Fruit fly (Drosophila melanogaster): ENCODE data around the gene Bgb.

Gene Bgb

DNA sequence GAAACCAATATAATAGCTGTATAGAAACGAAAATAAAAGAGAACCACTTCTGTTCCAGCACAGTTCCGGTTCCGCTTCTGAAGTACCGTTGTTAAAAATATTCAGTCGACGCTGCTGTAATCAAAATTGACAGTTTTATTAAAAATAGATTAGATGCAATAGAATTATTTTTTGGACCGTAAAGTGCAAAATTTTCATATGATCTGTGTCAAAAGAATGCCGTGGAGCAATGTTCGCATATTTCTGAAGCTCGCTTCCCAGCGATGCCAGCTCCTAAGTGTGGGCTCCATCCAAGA lies 36.7 kb upstream of the Bgb start, which contains the start of the genes CG18170 and CG33791:
Gene CG18170 (plus strand): TSS at position 122 of the 296 bp plus-strand sequence.
Gene CG33791 (plus strand): TSS at position 122 of the 296 bp plus-strand sequence.
- TF ChIP-seq tj (GFP tag; optimal IDR thresholded peaks at IDR 0.05) (no peak), Hr96 (GFP tag; optimal IDR thresholded peaks at IDR 0.05) (no peak), pad (GFP tag; optimal IDR thresholded peaks at IDR 0.05) (no peak)

DNA sequence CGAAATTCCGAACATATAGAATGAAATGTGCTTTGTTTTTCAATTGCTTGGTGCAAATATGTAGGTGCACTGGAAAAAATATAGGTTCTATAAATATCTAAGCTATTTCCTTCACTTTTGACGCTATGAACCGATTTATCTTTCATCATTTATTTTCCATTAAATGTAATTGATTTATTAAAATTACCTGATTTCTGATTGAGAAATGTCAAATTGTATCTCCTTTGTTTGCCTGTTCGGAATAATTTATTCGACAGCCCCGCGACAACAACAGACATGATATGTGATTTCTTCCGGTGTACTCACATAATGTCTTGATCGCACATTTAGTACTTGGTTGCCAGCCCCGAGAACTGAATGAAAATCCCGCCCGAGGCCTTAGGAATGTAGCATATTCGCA lies 29.9 kb upstream of the Bgb start:
- TF ChIP-seq CG7101 (tag; optimal IDR thresholded peaks at IDR 0.05), result no peak
- no peak for TF ChIP-seq CG33017 (tag; optimal IDR thresholded peaks at IDR 0.05)
- TF ChIP-seq kay (GFP tag; ENCODE audit: borderline replicate concordance), result no peak
- TF ChIP-seq CG14711 (tag; optimal IDR thresholded peaks at IDR 0.05), result no peak
- TF ChIP-seq CG1620 (GFP tag; optimal IDR thresholded peaks at IDR 0.05), result no peak
- TF ChIP-seq pad (GFP tag; optimal IDR thresholded peaks at IDR 0.05), result no peak
- no peak for TF ChIP-seq ovo (GFP tag; optimal IDR thresholded peaks at IDR 0.05)

DNA sequence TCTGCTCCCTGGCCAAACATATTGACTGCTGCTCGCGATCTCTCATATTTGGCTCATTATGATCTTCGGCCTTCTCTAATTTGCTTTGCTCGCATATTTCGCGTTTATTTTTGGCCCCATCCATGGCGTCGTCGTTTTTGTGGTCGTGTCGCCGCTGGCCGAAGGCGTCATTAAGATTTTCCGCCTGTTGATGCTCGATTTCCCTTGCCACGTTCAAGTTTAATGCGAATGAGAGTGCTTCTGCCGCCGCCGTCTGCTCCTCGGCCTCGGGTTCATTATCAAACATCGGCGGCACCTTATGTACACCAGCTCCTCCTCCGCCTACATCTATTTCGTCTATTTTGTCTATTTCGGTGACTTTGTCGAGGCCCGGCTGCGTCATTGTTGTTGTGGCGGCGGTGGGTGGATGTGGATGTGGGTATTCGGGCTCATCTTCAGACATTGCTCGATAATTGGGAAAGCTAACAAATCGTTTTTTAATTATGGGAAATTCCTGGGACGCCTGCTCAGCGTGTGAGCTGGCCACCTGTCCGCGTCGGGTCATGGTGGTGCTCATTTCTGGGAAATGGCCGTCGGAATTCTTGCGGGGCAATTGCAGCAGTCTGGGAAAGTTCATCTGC lies 24.9 kb upstream of the Bgb start:
- TF ChIP-seq toe (GFP tag; optimal IDR thresholded peaks at IDR 0.05) (no peak), CG1620 (GFP tag; optimal IDR thresholded peaks at IDR 0.05) (no peak), Crg-1 (GFP tag; optimal IDR thresholded peaks at IDR 0.05) (no peak), bab1 (GFP tag; optimal IDR thresholded peaks at IDR 0.05) (no peak), CG33017 (tag; optimal IDR thresholded peaks at IDR 0.05) (no peak), Mnt (GFP tag; optimal IDR thresholded peaks at IDR 0.05) (no peak), Hr96 (GFP tag; optimal IDR thresholded peaks at IDR 0.05) (no peak), kay (GFP tag; ENCODE audit: borderline replicate concordance) (no peak), CG11617 (GFP tag; optimal IDR thresholded peaks at IDR 0.05) (no peak), cic (GFP tag; optimal IDR thresholded peaks at IDR 0.05) (no peak), pad (GFP tag; optimal IDR thresholded peaks at IDR 0.05) (no peak)

DNA sequence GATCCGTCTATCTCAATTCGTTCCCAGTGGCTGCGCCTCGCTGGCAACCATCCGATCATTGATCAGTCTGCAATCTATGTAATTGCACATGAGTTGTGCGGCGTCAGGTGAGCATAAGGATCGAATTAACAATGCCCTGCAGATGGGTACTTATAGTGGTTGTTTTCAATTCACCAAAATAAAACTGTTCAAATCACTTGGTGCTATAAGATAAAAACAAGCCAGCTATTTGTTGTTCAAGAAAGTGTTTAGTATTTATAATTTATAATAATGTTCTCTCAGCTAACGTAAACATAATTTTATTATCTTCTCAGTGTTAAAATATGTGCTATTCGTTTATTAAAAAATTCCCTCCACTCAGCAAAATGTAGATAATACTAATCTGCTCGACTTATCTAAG lies 23.8 kb upstream of the Bgb start, which contains the start of gene CG12105:
Gene CG12105 (minus strand): TSS at position 101 of the 400 bp plus-strand sequence.
- no peak for TF ChIP-seq CG1620 (GFP tag; optimal IDR thresholded peaks at IDR 0.05)
- no peak for TF ChIP-seq cic (GFP tag; optimal IDR thresholded peaks at IDR 0.05)
- TF ChIP-seq toe (GFP tag; optimal IDR thresholded peaks at IDR 0.05), result no peak
- TF ChIP-seq CG14711 (tag; optimal IDR thresholded peaks at IDR 0.05), result no peak
- no peak for TF ChIP-seq kay (GFP tag; ENCODE audit: borderline replicate concordance)

DNA sequence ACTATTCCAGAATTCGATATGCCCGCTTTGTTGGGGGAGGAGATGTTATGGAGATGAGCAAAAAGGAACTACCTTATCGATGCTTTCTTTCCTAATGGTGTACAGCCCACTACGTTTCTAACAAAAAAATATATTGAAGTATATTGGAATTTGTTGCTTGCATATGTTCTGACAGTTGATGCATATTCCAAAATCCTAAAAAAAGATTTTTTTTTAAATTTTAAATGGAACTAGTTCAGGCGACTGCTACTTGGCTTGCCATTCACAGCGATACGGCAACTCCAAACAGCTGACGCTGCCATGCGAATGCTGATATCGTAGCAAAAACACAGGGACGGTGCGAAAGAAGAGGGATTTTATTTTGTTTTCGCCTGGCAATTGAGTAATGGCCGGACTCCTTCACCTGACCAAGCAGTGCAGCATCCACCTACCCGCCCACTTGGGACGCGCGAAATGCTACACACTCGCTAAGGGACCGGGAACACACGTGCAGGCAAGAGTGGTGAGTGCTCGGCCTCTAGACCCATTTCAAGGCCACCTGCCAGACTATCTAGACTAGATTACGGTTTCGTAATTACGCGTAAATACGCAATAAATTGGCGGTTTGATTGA lies 21.3 kb upstream of the Bgb start, which contains the start of the genes CG13926, ABCB7 and CG33230:
Gene CG13926 (minus strand): TSS at position 43 of the 612 bp plus-strand sequence.
Gene ABCB7 (plus strand): TSS at position 299 of the 612 bp plus-strand sequence.
Gene CG33230 (plus strand): TSS at position 299 of the 612 bp plus-strand sequence.
- TF ChIP-seq cic (GFP tag; optimal IDR thresholded peaks at IDR 0.05) (no peak), CG1620 (GFP tag; optimal IDR thresholded peaks at IDR 0.05) (peak; percentile 27), Mnt (GFP tag; optimal IDR thresholded peaks at IDR 0.05) (peak; percentile 70), CG11617 (GFP tag; optimal IDR thresholded peaks at IDR 0.05) (peak; percentile 66), kay (GFP tag; ENCODE audit: borderline replicate concordance) (no peak), CG14711 (tag; optimal IDR thresholded peaks at IDR 0.05) (peak; percentile 55), Crg-1 (GFP tag; optimal IDR thresholded peaks at IDR 0.05) (peak; percentile 18), pad (GFP tag; optimal IDR thresholded peaks at IDR 0.05) (peak; percentile 10), CG12768 (GFP tag; optimal IDR thresholded peaks at IDR 0.05) (peak; percentile 48), CG7101 (tag; optimal IDR thresholded peaks at IDR 0.05) (peak; percentile 25), CG5204 (GFP tag; optimal IDR thresholded peaks at IDR 0.05) (peak; percentile 45), toe (GFP tag; optimal IDR thresholded peaks at IDR 0.05) (peak; percentile 24), Hr96 (GFP tag; optimal IDR thresholded peaks at IDR 0.05) (peak; percentile 63), tj (GFP tag; optimal IDR thresholded peaks at IDR 0.05) (peak; percentile 60), cnc (optimal IDR thresholded peaks at IDR 0.05) (no peak), bab1 (GFP tag; optimal IDR thresholded peaks at IDR 0.05) (peak; percentile 67), Clk (GFP tag; optimal IDR thresholded peaks at IDR 0.05) (no peak), ovo (GFP tag; optimal IDR thresholded peaks at IDR 0.05) (peak; percentile 23), CG33017 (tag; optimal IDR thresholded peaks at IDR 0.05) (no peak), CG7045 (GFP tag; optimal IDR thresholded peaks at IDR 0.05) (peak; percentile 15)

DNA sequence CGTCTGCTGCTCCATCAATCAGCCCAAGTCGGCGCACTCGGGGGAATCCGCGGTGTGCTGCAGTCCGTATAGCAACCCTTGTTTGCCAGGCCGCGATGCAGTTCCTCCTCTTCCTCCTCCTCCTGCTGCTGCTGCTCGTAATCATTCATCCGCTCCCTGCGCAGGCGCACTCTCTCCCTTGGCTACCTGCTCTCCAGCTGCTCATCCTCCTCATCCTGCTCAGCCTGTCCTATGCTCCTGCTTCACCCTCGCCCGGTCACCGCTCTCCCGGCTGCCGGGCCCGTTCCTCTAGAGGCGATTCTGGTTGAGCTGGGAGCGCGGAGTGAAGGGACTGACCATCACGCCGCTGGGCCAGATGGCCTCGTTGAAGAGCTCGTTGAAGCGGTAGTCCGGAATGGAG lies 12.6 kb upstream of the Bgb start:
- TF ChIP-seq CG7045 (GFP tag; optimal IDR thresholded peaks at IDR 0.05) (no peak), CG12768 (GFP tag; optimal IDR thresholded peaks at IDR 0.05) (no peak), cnc (optimal IDR thresholded peaks at IDR 0.05) (no peak)

DNA sequence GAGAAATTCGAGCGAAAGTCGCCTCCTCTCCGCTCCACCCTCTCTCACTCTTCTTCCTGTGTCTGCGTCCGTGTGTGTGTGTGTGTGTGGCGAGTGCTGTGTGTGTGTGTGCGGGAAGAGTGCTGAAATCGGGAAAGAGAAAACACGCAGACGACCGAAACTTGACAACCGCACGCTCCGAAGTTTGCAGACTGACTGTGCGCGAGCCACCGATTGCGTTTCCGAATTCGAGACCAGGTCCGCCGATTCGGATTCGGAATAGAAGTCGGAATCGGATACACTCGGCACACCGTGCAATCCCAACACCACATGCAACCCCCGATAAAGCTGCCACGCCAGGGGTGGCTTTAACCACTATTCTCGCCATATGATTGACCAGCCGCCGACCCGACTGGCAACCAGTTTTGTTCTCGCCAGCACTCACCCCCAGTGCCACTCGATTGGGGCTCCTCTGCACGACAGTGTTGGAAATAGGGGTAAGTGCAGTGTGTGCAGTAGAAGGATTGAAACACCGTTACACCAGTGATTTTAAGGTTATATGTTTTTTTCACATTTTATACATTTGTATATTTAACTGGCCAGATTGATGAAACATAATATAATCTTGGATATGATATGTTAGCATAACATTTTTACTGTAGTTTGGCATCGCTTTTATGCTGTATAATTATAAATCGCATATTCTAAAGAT lies 11.2 kb upstream of the Bgb start, which contains the start of gene CG13928:
Gene CG13928 (minus strand): TSS at position 202 of the 691 bp plus-strand sequence.
- TF ChIP-seq bab1 (GFP tag; optimal IDR thresholded peaks at IDR 0.05) (no peak), CG33017 (tag; optimal IDR thresholded peaks at IDR 0.05) (no peak), CG7101 (tag; optimal IDR thresholded peaks at IDR 0.05) (no peak), Hr96 (GFP tag; optimal IDR thresholded peaks at IDR 0.05) (no peak), CG1620 (GFP tag; optimal IDR thresholded peaks at IDR 0.05) (no peak), Crg-1 (GFP tag; optimal IDR thresholded peaks at IDR 0.05) (no peak), kay (GFP tag; ENCODE audit: borderline replicate concordance) (no peak), CG12768 (GFP tag; optimal IDR thresholded peaks at IDR 0.05) (no peak), CG7045 (GFP tag; optimal IDR thresholded peaks at IDR 0.05) (peak; percentile 13), CG14711 (tag; optimal IDR thresholded peaks at IDR 0.05) (no peak), pad (GFP tag; optimal IDR thresholded peaks at IDR 0.05) (no peak), cnc (optimal IDR thresholded peaks at IDR 0.05) (no peak), CG5204 (GFP tag; optimal IDR thresholded peaks at IDR 0.05) (peak; percentile 35), Clk (GFP tag; optimal IDR thresholded peaks at IDR 0.05) (peak; percentile 50), Mnt (GFP tag; optimal IDR thresholded peaks at IDR 0.05) (no peak), toe (GFP tag; optimal IDR thresholded peaks at IDR 0.05) (peak; percentile 44), cic (GFP tag; optimal IDR thresholded peaks at IDR 0.05) (peak; percentile 35), tj (GFP tag; optimal IDR thresholded peaks at IDR 0.05) (no peak), CG11617 (GFP tag; optimal IDR thresholded peaks at IDR 0.05) (no peak), ovo (GFP tag; optimal IDR thresholded peaks at IDR 0.05) (no peak)

Measured in whole organism, adult.